Worm (Caenorhabditis elegans) whole organism, L4 larva: Measurements from ENCODE around the gene F56A11.5.
A peak's percentile ranks its signal among the peaks of the same experiment; 100 is the strongest.

Experiments
- F10B5.3 ChIP-seq: sonication (generic microtip); optimal IDR thresholded peaks from 2 replicates; lab custom pipeline; 2016; ENCODE audit warnings: mild to moderate bottlenecking, missing genetic modification characterization, missing compliant biosample characterization
- F26F4.8 ChIP-seq: fragments of 200-800 bp; sonication (Bioruptor generic); conservative IDR thresholded peaks from 2 replicates; pipeline ENCODE4 v1.3.6; 2022; ENCODE audit warnings: missing genetic modification characterization, missing compliant biosample characterization
- F37D6.2 ChIP-seq: sonication (generic microtip); optimal IDR thresholded peaks from 2 replicates; lab custom pipeline; 2016; ENCODE audit warnings: mild to moderate bottlenecking, missing genetic modification characterization, missing compliant biosample characterization
- F49E8.2 ChIP-seq: sonication (generic microtip); optimal IDR thresholded peaks from 2 replicates; lab custom pipeline; 2016; ENCODE audit warnings: missing compliant biosample characterization, mild to moderate bottlenecking, missing genetic modification characterization, borderline replicate concordance
- T20F7.1 ChIP-seq: fragments of 200-800 bp; sonication (Bioruptor generic); optimal IDR thresholded peaks from 2 replicates; lab custom pipeline; 2018; ENCODE audit warnings: mild to moderate bottlenecking, missing genetic modification characterization, missing compliant biosample characterization
- Y48G9A.11 ChIP-seq: fragments of 200-800 bp; sonication (Bioruptor generic); IDR thresholded peaks from 2 replicates; pipeline ENCODE4 v1.3.6; 2022; ENCODE audit warnings: missing genetic modification reagents, missing genetic modification characterization, missing compliant biosample characterization
- Y5F2A.4 ChIP-seq: fragments of 200-800 bp; sonication (Bioruptor generic); optimal IDR thresholded peaks from 2 replicates; lab custom pipeline; 2018; ENCODE audit warnings: mild to moderate bottlenecking, missing genetic modification characterization, missing compliant biosample characterization
- Y75B8A.6 ChIP-seq: fragments of 200-800 bp; sonication (Bioruptor generic); IDR thresholded peaks from 2 replicates; pipeline ENCODE4 v1.3.6; 2022; ENCODE audit warnings: missing genetic modification reagents, missing genetic modification characterization, missing compliant biosample characterization
- ZK337.2 ChIP-seq: fragments of 200-800 bp; sonication (Bioruptor generic); IDR thresholded peaks from 2 replicates; pipeline ENCODE4 v1.3.6; 2022; ENCODE audit warnings: missing genetic modification reagents, missing genetic modification characterization, missing compliant biosample characterization
- ZK546.5 ChIP-seq, 2 experiments: sonication (generic microtip); optimal IDR thresholded peaks; 2 replicates each; lab custom pipeline; 2017; ENCODE audit warnings: missing biosample characterization in 2 of 2, missing genetic modification characterization in 2 of 2
- aha-1 ChIP-seq: fragments of 150-350 bp; peaks from one replicate; lab custom pipeline; 2014; ENCODE audit warnings: missing biosample characterization, missing genetic modification characterization
- aly-2 ChIP-seq: sonication (generic microtip); optimal IDR thresholded peaks from 2 replicates; lab custom pipeline; 2018; ENCODE audit warnings: missing biosample characterization, missing genetic modification characterization
- attf-4 ChIP-seq: sonication (generic microtip); optimal IDR thresholded peaks from 3 replicates; lab custom pipeline; 2017; ENCODE audit warnings: missing biosample characterization, missing genetic modification characterization
- ceh-44 ChIP-seq: fragments of 200-800 bp; sonication (Bioruptor generic); IDR thresholded peaks from 2 replicates; pipeline ENCODE4 v1.3.6; 2022; ENCODE audit warnings: missing genetic modification reagents, missing genetic modification characterization, missing compliant biosample characterization
- ceh-62 ChIP-seq: sonication (generic microtip); optimal IDR thresholded peaks from 2 replicates; lab custom pipeline; 2017; ENCODE audit warnings: missing biosample characterization, missing genetic modification characterization
- ceh-82 ChIP-seq: sonication (generic microtip); optimal IDR thresholded peaks from 2 replicates; lab custom pipeline; 2017; ENCODE audit warnings: missing biosample characterization, missing genetic modification characterization
- ces-1 ChIP-seq: fragments of 150-350 bp; sonication (generic microtip); optimal IDR thresholded peaks from 4 replicates; lab custom pipeline; 2014; ENCODE audit warnings: missing biosample characterization, missing genetic modification reagents, missing genetic modification characterization
- dmd-6 ChIP-seq: fragments of 200-800 bp; sonication (Bioruptor generic); IDR thresholded peaks from 2 replicates; pipeline ENCODE4 v1.3.6; 2022; ENCODE audit warnings: missing genetic modification reagents, missing genetic modification characterization, missing compliant biosample characterization
- dmd-8 ChIP-seq: fragments of 200-800 bp; sonication (Bioruptor generic); IDR thresholded peaks from 2 replicates; pipeline ENCODE4 v1.3.6; 2022; ENCODE audit warnings: missing genetic modification characterization, missing compliant biosample characterization
- dmd-9 ChIP-seq: fragments of 200-800 bp; sonication (Bioruptor generic); IDR thresholded peaks from 2 replicates; pipeline ENCODE4 v1.3.6; 2022; ENCODE audit warnings: missing genetic modification reagents, missing genetic modification characterization, missing compliant biosample characterization
- dpl-1 ChIP-seq: fragments of 150-350 bp; optimal IDR thresholded peaks from 2 replicates; lab custom pipeline; 2014; ENCODE audit warnings: missing biosample characterization, missing genetic modification reagents, missing genetic modification characterization
- egl-43 ChIP-seq: fragments of 200-800 bp; sonication (Bioruptor generic); IDR thresholded peaks from 2 replicates; pipeline ENCODE4 v1.3.6; 2022; ENCODE audit warnings: missing genetic modification reagents, missing genetic modification characterization, missing compliant biosample characterization
- fkh-10 ChIP-seq: fragments of 150-350 bp; optimal IDR thresholded peaks from 2 replicates; lab custom pipeline; 2014; ENCODE audit warnings: missing biosample characterization, missing genetic modification reagents, missing genetic modification characterization
- hlh-30 ChIP-seq: sonication (generic microtip); optimal IDR thresholded peaks from 2 replicates; lab custom pipeline; 2017; ENCODE audit warnings: antibody characterized with exemption, mild to moderate bottlenecking, missing genetic modification characterization, missing compliant biosample characterization; ENCODE audit not compliant: insufficient read depth
- hmg-1.1 ChIP-seq: fragments of 200-800 bp; sonication (Bioruptor generic); IDR thresholded peaks from 2 replicates; pipeline ENCODE4 v1.3.6; 2022; ENCODE audit warnings: missing genetic modification reagents, missing genetic modification characterization, missing compliant biosample characterization
- jun-1 ChIP-seq: fragments of 150-350 bp; optimal IDR thresholded peaks from 2 replicates; lab custom pipeline; 2014; ENCODE audit warnings: missing biosample characterization, missing genetic modification reagents, missing genetic modification characterization
- lin-13 ChIP-seq: fragments of 150-350 bp; optimal IDR thresholded peaks from 2 replicates; lab custom pipeline; 2014; ENCODE audit warnings: missing biosample characterization, missing genetic modification reagents, missing genetic modification characterization
- lin-15B ChIP-seq: fragments of 150-350 bp; sonication (generic microtip); optimal IDR thresholded peaks from 3 replicates; lab custom pipeline; 2014; ENCODE audit warnings: missing biosample characterization, missing genetic modification characterization
- lin-29 ChIP-seq: fragments of 200-800 bp; sonication (Bioruptor generic); IDR thresholded peaks from 2 replicates; pipeline ENCODE4 v1.3.6; 2022; ENCODE audit warnings: missing genetic modification reagents, missing genetic modification characterization, missing compliant biosample characterization
- lin-39 ChIP-seq: fragments of 150-350 bp; optimal IDR thresholded peaks from 2 replicates; lab custom pipeline; 2014; ENCODE audit warnings: missing biosample characterization, missing genetic modification reagents, missing genetic modification characterization
- lir-3 ChIP-seq: sonication (generic microtip); optimal IDR thresholded peaks from 2 replicates; lab custom pipeline; 2016; ENCODE audit warnings: mild to moderate bottlenecking, missing genetic modification characterization, missing compliant biosample characterization
- mdl-1 ChIP-seq, 2 experiments: fragments of 150-350 bp in 1 of 2; sonication (generic microtip) in 1 of 2; optimal IDR thresholded peaks; 2 replicates each; lab custom pipeline; 2014 to 2017; ENCODE audit warnings: missing biosample characterization in 2 of 2, missing genetic modification characterization in 2 of 2
- mdt-29 ChIP-seq: fragments of 200-800 bp; sonication (Bioruptor generic); IDR thresholded peaks from 2 replicates; pipeline ENCODE4 v1.3.6; 2022; ENCODE audit warnings: missing genetic modification reagents, missing genetic modification characterization, missing compliant biosample characterization
- mep-1 ChIP-seq: fragments of 150-350 bp; sonication (generic microtip); optimal IDR thresholded peaks from 3 replicates; lab custom pipeline; 2014; ENCODE audit warnings: missing biosample characterization, missing genetic modification characterization
- mxl-2 ChIP-seq: fragments of 200-800 bp; sonication (Bioruptor generic); conservative IDR thresholded peaks from 2 replicates; pipeline ENCODE4 v1.3.6; 2022; ENCODE audit warnings: missing genetic modification reagents, missing genetic modification characterization, missing compliant biosample characterization
- nhr-10 ChIP-seq: fragments of 150-350 bp; optimal IDR thresholded peaks from 2 replicates; lab custom pipeline; 2014; ENCODE audit warnings: missing biosample characterization, missing genetic modification characterization
- nhr-102 ChIP-seq: sonication (generic microtip); optimal IDR thresholded peaks from 2 replicates; lab custom pipeline; 2016; ENCODE audit warnings: mild to moderate bottlenecking, missing genetic modification characterization, moderate library complexity, missing compliant biosample characterization
- nhr-11 ChIP-seq: fragments of 150-350 bp; optimal IDR thresholded peaks from 2 replicates; lab custom pipeline; 2014; ENCODE audit warnings: missing biosample characterization, missing genetic modification characterization
- nhr-237 ChIP-seq: sonication (generic microtip); optimal IDR thresholded peaks from 2 replicates; lab custom pipeline; 2017; ENCODE audit warnings: missing biosample characterization, missing genetic modification characterization
- nhr-25 ChIP-seq: sonication (generic microtip); optimal IDR thresholded peaks from 2 replicates; lab custom pipeline; 2017; ENCODE audit warnings: missing genetic modification characterization, mild to moderate bottlenecking, missing compliant biosample characterization, antibody characterized with exemption, moderate library complexity, borderline replicate concordance; ENCODE audit not compliant: insufficient read depth
- nhr-41 ChIP-seq: fragments of 200-800 bp; sonication (Bioruptor generic); IDR thresholded peaks from 2 replicates; pipeline ENCODE4 v1.3.6; 2022; ENCODE audit warnings: missing genetic modification reagents, missing genetic modification characterization, missing compliant biosample characterization
- nhr-42 ChIP-seq: fragments of 200-800 bp; sonication (Bioruptor generic); IDR thresholded peaks from 2 replicates; pipeline ENCODE4 v1.3.6; 2022; ENCODE audit warnings: missing genetic modification characterization, missing compliant biosample characterization
- nhr-48 ChIP-seq: sonication (generic microtip); optimal IDR thresholded peaks from 2 replicates; lab custom pipeline; 2016; ENCODE audit warnings: mild to moderate bottlenecking, missing genetic modification characterization, missing compliant biosample characterization
- nhr-77 ChIP-seq: fragments of 150-350 bp; optimal IDR thresholded peaks from 2 replicates; lab custom pipeline; 2014; ENCODE audit warnings: missing biosample characterization, missing genetic modification characterization
- saeg-2 ChIP-seq: fragments of 200-800 bp; sonication (Bioruptor generic); IDR thresholded peaks from 2 replicates; pipeline ENCODE4 v1.3.6; 2022; ENCODE audit warnings: missing genetic modification reagents, missing genetic modification characterization, missing compliant biosample characterization
- skn-1 ChIP-seq: fragments of 150-350 bp; optimal IDR thresholded peaks from 2 replicates; lab custom pipeline; 2014; ENCODE audit warnings: missing biosample characterization, missing genetic modification characterization
- snpc-1.2 ChIP-seq: fragments of 200-800 bp; sonication (Bioruptor generic); IDR thresholded peaks from 2 replicates; pipeline ENCODE4 v1.3.6; 2022; ENCODE audit warnings: missing genetic modification reagents, missing genetic modification characterization, missing compliant biosample characterization
- tra-1 ChIP-seq: fragments of 200-800 bp; sonication (Bioruptor generic); IDR thresholded peaks from 2 replicates; pipeline ENCODE4 v1.3.6; 2022; ENCODE audit warnings: missing genetic modification reagents, missing genetic modification characterization, missing compliant biosample characterization
- unc-62 ChIP-seq, 3 experiments: fragments of 150-350 bp in 1 of 3; sonication (generic microtip); optimal IDR thresholded peaks in 2 of 3; peaks in 1 of 3; 1 replicate in 1 of 3; 2 replicates in 2 of 3; lab custom pipeline; 2014 to 2017; ENCODE audit warnings: missing biosample characterization in 3 of 3, missing genetic modification characterization in 3 of 3, missing genetic modification reagents in 3 of 3, missing genotype in 1 of 3
- vab-7 ChIP-seq: fragments of 200-800 bp; sonication (Bioruptor generic); IDR thresholded peaks from 2 replicates; pipeline ENCODE4 v1.3.6; 2022; ENCODE audit warnings: missing genetic modification reagents, missing genetic modification characterization, missing compliant biosample characterization
- zag-1 ChIP-seq: fragments of 150-350 bp; optimal IDR thresholded peaks from 2 replicates; lab custom pipeline; 2014; ENCODE audit warnings: missing biosample characterization, missing genetic modification characterization
- zip-2 ChIP-seq: fragments of 150-350 bp; optimal IDR thresholded peaks from 2 replicates; lab custom pipeline; 2014; ENCODE audit warnings: missing biosample characterization, missing genetic modification characterization

F56A11.5 gene

DNA sequence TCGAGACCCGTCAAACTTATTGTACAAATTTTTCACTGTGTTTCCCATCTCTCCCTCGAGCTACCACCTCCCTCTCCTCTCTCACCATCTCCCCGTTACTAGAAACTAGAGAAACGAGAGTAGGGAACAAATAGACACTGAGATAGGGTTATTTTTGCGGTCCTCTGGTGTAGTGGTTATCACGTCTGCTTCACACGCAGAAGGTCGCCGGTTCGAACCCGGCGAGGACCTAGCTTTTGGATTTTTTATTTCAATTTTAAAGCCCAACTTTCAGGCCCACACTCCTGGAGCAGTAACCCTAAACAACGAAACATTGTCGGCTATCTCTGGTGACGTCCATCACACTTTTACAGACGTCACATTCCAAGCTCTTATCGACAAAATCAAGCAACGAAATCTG is 49.7 kb upstream of the F56A11.5 start (continued):
- TF ChIP-seq nhr-10 (tag; lab: Kevin White, UChicago) (no peak), lin-15B (no peak), F26F4.8 (GFP tag; lab: Robert Waterston, UW) (peak; percentile 74), nhr-41 (GFP tag; lab: Robert Waterston, UW) (no peak), saeg-2 (no peak), Y75B8A.6 (no peak), vab-7 (GFP tag; lab: Robert Waterston, UW) (peak; percentile 65; the same call in 1 of the 2 replicates), mep-1 (tag; lab: Kevin White, UChicago) (no peak), ces-1 (GFP tag; lab: Kevin White, UChicago) (no peak), nhr-42 (GFP tag; lab: Robert Waterston, UW) (peak; percentile 78; the same call in 1 of the 2 replicates), hlh-30 (no peak), jun-1 (tag; lab: Kevin White, UChicago) (peak; percentile 55), attf-4 (tag; lab: Kevin White, UChicago) (no peak), F37D6.2 (tag; lab: Kevin White, UChicago) (no peak), ceh-82 (no peak), dmd-6 (peak; percentile 61), dmd-9 (GFP tag; lab: Robert Waterston, UW) (peak; percentile 71), lin-39 (tag; lab: Kevin White, UChicago) (no peak), tra-1 (peak; percentile 62), lin-29 (GFP tag; lab: Robert Waterston, UW) (no peak), mdl-1 (tag; optimal IDR thresholded peaks at IDR 0.05; lab: Kevin White, UChicago) (peak in 1 of 2 experiments; percentile 13), mxl-2 (GFP tag; lab: Robert Waterston, UW) (no peak), lir-3 (peak; percentile 40), ZK546.5 (tag; optimal IDR thresholded peaks at IDR 0.05; lab: Kevin White, UChicago) (no peak), aha-1 (tag; lab: Kevin White, UChicago) (peak; percentile 96), mdt-29 (GFP tag; lab: Robert Waterston, UW) (no peak), T20F7.1 (no peak), nhr-102 (tag; lab: Kevin White, UChicago) (no peak), ZK337.2 (peak; percentile 50; the same call in 1 of the 2 replicates), skn-1 (tag; lab: Kevin White, UChicago) (no peak), F10B5.3 (tag; lab: Kevin White, UChicago) (no peak), Y5F2A.4 (no peak), unc-62 (GFP tag; optimal IDR thresholded peaks at IDR 0.05 in 1 of 2; lab: Kevin White, UChicago) (peak in 1 of 2 experiments; percentile 55), unc-62 (tag; optimal IDR thresholded peaks at IDR 0.05; lab: Kevin White, UChicago) (no peak), ceh-62 (tag; lab: Kevin White, UChicago) (no peak), ceh-44 (GFP tag; lab: Robert Waterston, UW) (0 out of 2 replicates have a peak, but pooled peaks have one; percentile 35), snpc-1.2 (peak; percentile 74), egl-43 (GFP tag; lab: Robert Waterston, UW) (peak; percentile 90), nhr-48 (tag; lab: Kevin White, UChicago) (peak; percentile 21), nhr-237 (tag; lab: Kevin White, UChicago) (no peak), lin-13 (no peak), dmd-8 (GFP tag; lab: Robert Waterston, UW) (peak; percentile 90), zag-1 (tag; lab: Kevin White, UChicago) (no peak), nhr-77 (tag; lab: Kevin White, UChicago) (peak; percentile 27), zip-2 (no peak), nhr-25 (no peak), F49E8.2 (tag; lab: Kevin White, UChicago) (no peak), aly-2 (tag; lab: Kevin White, UChicago) (no peak), dpl-1 (GFP tag; lab: Kevin White, UChicago) (no peak), nhr-11 (tag; lab: Kevin White, UChicago) (no peak), Y48G9A.11 (GFP tag; lab: Robert Waterston, UW) (peak; percentile 56), hmg-1.1 (peak; percentile 91), fkh-10 (GFP tag; lab: Kevin White, UChicago) (no peak)
